Worm (Caenorhabditis elegans): ENCODE data around the gene F59A7.2.

DNA sequence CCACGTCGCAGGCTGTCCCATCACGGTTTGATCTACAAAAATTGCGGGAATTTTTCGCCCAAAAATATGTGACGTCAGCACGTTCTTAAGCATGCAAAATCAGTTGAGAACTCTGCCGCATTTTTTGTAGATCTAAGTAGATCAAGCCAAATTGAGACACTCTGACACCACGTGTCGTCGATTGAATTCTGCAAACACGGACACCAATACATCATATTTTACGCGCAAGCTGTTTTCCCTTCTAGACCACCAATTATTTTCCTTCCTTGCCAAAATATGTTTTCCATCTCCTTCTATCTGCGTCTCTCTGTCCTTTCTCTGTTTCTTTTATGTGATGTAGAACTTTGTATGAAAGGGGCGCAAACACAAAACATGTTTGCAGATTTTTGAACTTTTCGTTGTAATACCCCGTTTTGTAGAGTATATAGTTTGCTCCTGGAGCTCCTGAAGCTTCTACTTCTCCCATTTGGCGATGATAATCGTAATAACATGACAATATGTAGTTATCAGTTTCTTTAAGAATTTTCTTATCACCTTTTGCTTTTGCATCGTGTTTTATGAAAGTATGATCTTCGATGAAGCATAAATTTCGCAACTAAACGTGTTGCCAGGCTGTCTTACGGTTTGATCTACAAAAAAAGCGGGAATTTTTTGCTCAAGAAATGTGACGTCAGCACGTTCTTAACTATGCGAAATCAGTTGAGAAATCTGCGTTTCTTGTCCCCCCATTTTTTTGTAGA is 39.6 kb upstream of the F59A7.2 start:
- TF ChIP-seq W03F9.2 (tag; optimal IDR thresholded peaks at IDR 0.05): no peak
- no peak for TF ChIP-seq him-1 (tag; optimal IDR thresholded peaks at IDR 0.05)
- no peak for TF ChIP-seq dao-5 (tag; optimal IDR thresholded peaks at IDR 0.05)

All from whole organism, L4/young adult.